Worm (Caenorhabditis elegans) whole organism, L4 larva: ENCODE measurements around the gene snu-13.

ENCODE experiments used
- D1046.2 ChIP-seq: fragments of 200-800 bp; sonication (Bioruptor generic); IDR thresholded peaks from 2 replicates; pipeline ENCODE4 v1.3.6; 2022; ENCODE audit warnings: missing genetic modification characterization, missing compliant biosample characterization
- F26F4.8 ChIP-seq: fragments of 200-800 bp; sonication (Bioruptor generic); conservative IDR thresholded peaks from 2 replicates; pipeline ENCODE4 v1.3.6; 2022; ENCODE audit warnings: missing genetic modification characterization, missing compliant biosample characterization
- F49E8.2 ChIP-seq: sonication (generic microtip); optimal IDR thresholded peaks from 2 replicates; lab custom pipeline; 2016; ENCODE audit warnings: missing compliant biosample characterization, mild to moderate bottlenecking, missing genetic modification characterization, borderline replicate concordance
- Y5F2A.4 ChIP-seq: fragments of 200-800 bp; sonication (Bioruptor generic); optimal IDR thresholded peaks from 2 replicates; lab custom pipeline; 2018; ENCODE audit warnings: mild to moderate bottlenecking, missing genetic modification characterization, missing compliant biosample characterization
- aha-1 ChIP-seq: fragments of 150-350 bp; peaks from one replicate; lab custom pipeline; 2014; ENCODE audit warnings: missing biosample characterization, missing genetic modification characterization
- arid-1 ChIP-seq: fragments of 200-800 bp; sonication (Bioruptor generic); conservative IDR thresholded peaks from 2 replicates; pipeline ENCODE4 v1.3.6; 2022; ENCODE audit warnings: missing genetic modification reagents, missing genetic modification characterization, missing compliant biosample characterization
- ceh-32 ChIP-seq: sonication (generic microtip); optimal IDR thresholded peaks from 2 replicates; lab custom pipeline; 2016; ENCODE audit warnings: mild to moderate bottlenecking, missing genetic modification characterization, missing compliant biosample characterization; ENCODE audit not compliant: poor library complexity
- ceh-82 ChIP-seq: sonication (generic microtip); optimal IDR thresholded peaks from 2 replicates; lab custom pipeline; 2017; ENCODE audit warnings: missing biosample characterization, missing genetic modification characterization
- daf-12 ChIP-seq: fragments of 150-350 bp; optimal IDR thresholded peaks from 2 replicates; lab custom pipeline; 2014; ENCODE audit warnings: missing biosample characterization, missing genetic modification reagents, missing genetic modification characterization
- dpl-1 ChIP-seq: fragments of 150-350 bp; optimal IDR thresholded peaks from 2 replicates; lab custom pipeline; 2014; ENCODE audit warnings: missing biosample characterization, missing genetic modification reagents, missing genetic modification characterization
- dve-1 ChIP-seq: sonication (generic microtip); optimal IDR thresholded peaks from 2 replicates; lab custom pipeline; 2017; ENCODE audit warnings: antibody characterized with exemption, mild to moderate bottlenecking, missing genetic modification characterization, missing compliant biosample characterization; ENCODE audit not compliant: insufficient read depth
- fkh-10 ChIP-seq: fragments of 150-350 bp; optimal IDR thresholded peaks from 2 replicates; lab custom pipeline; 2014; ENCODE audit warnings: missing biosample characterization, missing genetic modification reagents, missing genetic modification characterization
- hmg-1.1 ChIP-seq: fragments of 200-800 bp; sonication (Bioruptor generic); IDR thresholded peaks from 2 replicates; pipeline ENCODE4 v1.3.6; 2022; ENCODE audit warnings: missing genetic modification reagents, missing genetic modification characterization, missing compliant biosample characterization
- jun-1 ChIP-seq: fragments of 150-350 bp; optimal IDR thresholded peaks from 2 replicates; lab custom pipeline; 2014; ENCODE audit warnings: missing biosample characterization, missing genetic modification reagents, missing genetic modification characterization
- lim-7 ChIP-seq: fragments of 200-800 bp; sonication (Bioruptor generic); IDR thresholded peaks from 2 replicates; pipeline ENCODE4 v1.3.6; 2022; ENCODE audit warnings: missing genetic modification characterization, missing compliant biosample characterization
- lin-1 ChIP-seq: fragments of 200-800 bp; sonication (Bioruptor generic); IDR thresholded peaks from 2 replicates; pipeline ENCODE4 v1.3.6; 2022; ENCODE audit warnings: missing genetic modification reagents, missing genetic modification characterization, missing compliant biosample characterization
- lin-13 ChIP-seq: fragments of 150-350 bp; optimal IDR thresholded peaks from 2 replicates; lab custom pipeline; 2014; ENCODE audit warnings: missing biosample characterization, missing genetic modification reagents, missing genetic modification characterization
- lin-38 ChIP-seq: fragments of 200-800 bp; sonication (Bioruptor generic); IDR thresholded peaks from 2 replicates; pipeline ENCODE4 v1.3.6; 2022; ENCODE audit warnings: missing genetic modification reagents, missing genetic modification characterization, missing compliant biosample characterization
- lsy-2 ChIP-seq, 2 experiments: fragments of 150-350 bp in 1 of 2; sonication (generic microtip) in 1 of 2; optimal IDR thresholded peaks; 2 replicates each; lab custom pipeline; 2014 to 2017; ENCODE audit warnings: missing biosample characterization in 2 of 2, missing genetic modification characterization in 2 of 2
- madf-9 ChIP-seq: fragments of 200-800 bp; sonication (Bioruptor generic); conservative IDR thresholded peaks from 2 replicates; pipeline ENCODE4 v1.3.6; 2022; ENCODE audit warnings: missing genetic modification reagents, missing genetic modification characterization, missing compliant biosample characterization
- mep-1 ChIP-seq: fragments of 150-350 bp; sonication (generic microtip); optimal IDR thresholded peaks from 3 replicates; lab custom pipeline; 2014; ENCODE audit warnings: missing biosample characterization, missing genetic modification characterization
- mes-2 ChIP-seq: sonication (generic microtip); optimal IDR thresholded peaks from 2 replicates; lab custom pipeline; 2016; ENCODE audit warnings: missing genotype, mild to moderate bottlenecking, missing genetic modification characterization, missing compliant biosample characterization; ENCODE audit not compliant: poor library complexity, severe bottlenecking
- nhr-10 ChIP-seq: fragments of 150-350 bp; optimal IDR thresholded peaks from 2 replicates; lab custom pipeline; 2014; ENCODE audit warnings: missing biosample characterization, missing genetic modification characterization
- nhr-102 ChIP-seq: sonication (generic microtip); optimal IDR thresholded peaks from 2 replicates; lab custom pipeline; 2016; ENCODE audit warnings: mild to moderate bottlenecking, missing genetic modification characterization, moderate library complexity, missing compliant biosample characterization
- nhr-111 ChIP-seq: fragments of 200-800 bp; sonication (Bioruptor generic); optimal IDR thresholded peaks from 2 replicates; lab custom pipeline; 2018; ENCODE audit warnings: mild to moderate bottlenecking, missing genetic modification characterization, missing compliant biosample characterization
- nhr-48 ChIP-seq: sonication (generic microtip); optimal IDR thresholded peaks from 2 replicates; lab custom pipeline; 2016; ENCODE audit warnings: mild to moderate bottlenecking, missing genetic modification characterization, missing compliant biosample characterization
- snpc-1.2 ChIP-seq: fragments of 200-800 bp; sonication (Bioruptor generic); IDR thresholded peaks from 2 replicates; pipeline ENCODE4 v1.3.6; 2022; ENCODE audit warnings: missing genetic modification reagents, missing genetic modification characterization, missing compliant biosample characterization
- spr-1 ChIP-seq: sonication (generic microtip); optimal IDR thresholded peaks from 2 replicates; lab custom pipeline; 2016; ENCODE audit warnings: mild to moderate bottlenecking, missing genetic modification characterization, missing compliant biosample characterization
- spr-3 ChIP-seq: fragments of 200-800 bp; sonication (Bioruptor generic); optimal IDR thresholded peaks from 2 replicates; lab custom pipeline; 2018; ENCODE audit warnings: mild to moderate bottlenecking, missing genetic modification characterization, missing compliant biosample characterization
- tra-1 ChIP-seq: fragments of 200-800 bp; sonication (Bioruptor generic); IDR thresholded peaks from 2 replicates; pipeline ENCODE4 v1.3.6; 2022; ENCODE audit warnings: missing genetic modification reagents, missing genetic modification characterization, missing compliant biosample characterization
- unc-62 ChIP-seq, 3 experiments: fragments of 150-350 bp in 1 of 3; sonication (generic microtip); optimal IDR thresholded peaks in 2 of 3; peaks in 1 of 3; 1 replicate in 1 of 3; 2 replicates in 2 of 3; lab custom pipeline; 2014 to 2017; ENCODE audit warnings: missing biosample characterization in 3 of 3, missing genetic modification characterization in 3 of 3, missing genetic modification reagents in 3 of 3, missing genotype in 1 of 3
- zfp-2 ChIP-seq: sonication (generic microtip); optimal IDR thresholded peaks from 2 replicates; lab custom pipeline; 2016; ENCODE audit warnings: mild to moderate bottlenecking, missing genetic modification characterization, missing compliant biosample characterization
- zfp-3 ChIP-seq: fragments of 200-800 bp; sonication (Bioruptor generic); conservative IDR thresholded peaks from 2 replicates; pipeline ENCODE4 v1.3.6; 2022; ENCODE audit warnings: missing genetic modification reagents, missing genetic modification characterization, missing compliant biosample characterization
- zip-11 ChIP-seq: fragments of 200-800 bp; sonication (Bioruptor generic); IDR thresholded peaks from 2 replicates; pipeline ENCODE4 v1.3.6; 2022; ENCODE audit warnings: missing genetic modification characterization, missing compliant biosample characterization
- zip-2 ChIP-seq: fragments of 150-350 bp; optimal IDR thresholded peaks from 2 replicates; lab custom pipeline; 2014; ENCODE audit warnings: missing biosample characterization, missing genetic modification characterization

Gene snu-13

ce11 chrII:10680130-10680529 is 21.7 kb upstream of the snu-13 start:
- TF ChIP-seq snpc-1.2 (GFP tag; lab: Robert Waterston, UW) (no peak), D1046.2 (no peak), lin-13 (GFP tag; lab: Kevin White, UChicago) (no peak), lim-7 (no peak), lin-1 (no peak), dve-1 (tag; lab: Kevin White, UChicago) (no peak), mes-2 (no peak), ceh-32 (tag; lab: Kevin White, UChicago) (no peak), nhr-10 (tag; lab: Kevin White, UChicago) (no peak), nhr-48 (tag; lab: Kevin White, UChicago) (no peak), zip-11 (GFP tag; lab: Robert Waterston, UW) (no peak), ceh-82 (tag; lab: Kevin White, UChicago) (no peak), F49E8.2 (no peak), aha-1 (no peak), daf-12 (no peak), nhr-102 (tag; lab: Kevin White, UChicago) (no peak), hmg-1.1 (GFP tag; lab: Robert Waterston, UW) (no peak), Y5F2A.4 (GFP tag; lab: Kevin White, UChicago) (no peak), nhr-111 (GFP tag; lab: Kevin White, UChicago) (no peak)

ce11 chrII:10675302-10675701 is 16.9 kb upstream of the snu-13 start, which contains the start of gene ptb-1:
ptb-1 (plus strand) TSS chrII:10675602.
- TF ChIP-seq zfp-2 (tag; lab: Kevin White, UChicago): no peak
- no peak for TF ChIP-seq spr-1 (tag; lab: Kevin White, UChicago)
- no peak for TF ChIP-seq dpl-1 (GFP tag; lab: Kevin White, UChicago)
- TF ChIP-seq jun-1 (tag; lab: Kevin White, UChicago): no peak
- TF ChIP-seq lsy-2 (tag; optimal IDR thresholded peaks at IDR 0.05; lab: Kevin White, UChicago): no peak
- no peak for TF ChIP-seq unc-62 (GFP tag; optimal IDR thresholded peaks at IDR 0.05 in 1 of 2; lab: Kevin White, UChicago)
- TF ChIP-seq unc-62 (tag; optimal IDR thresholded peaks at IDR 0.05; lab: Kevin White, UChicago): no peak
- TF ChIP-seq hmg-1.1 (GFP tag; lab: Robert Waterston, UW): no peak
- TF ChIP-seq mep-1: no peak
- no peak for TF ChIP-seq zfp-3 (GFP tag; lab: Robert Waterston, UW)
- TF ChIP-seq, all 104 proteins: peak for 0

- TF ChIP-seq zip-2 (tag; lab: Kevin White, UChicago): no peak
- peak; percentile 66 for TF ChIP-seq aha-1
- TF ChIP-seq tra-1 (GFP tag; lab: Robert Waterston, UW): no peak
- no peak for TF ChIP-seq fkh-10 (GFP tag; lab: Kevin White, UChicago)
Observed at ce11 chrII:10665031-10665430, 6.6 kb upstream of the snu-13 start, which contains the start of gene D2089.3. D2089.3 (minus strand) TSS chrII:10665131.

ce11 chrII:10662698-10663097 is 4.3 kb upstream of the snu-13 start, which contains the start of gene D2089.8:
D2089.8 (minus strand) TSS chrII:10662781.
- TF ChIP-seq arid-1 (GFP tag; lab: Robert Waterston, UW): no peak
- no peak for TF ChIP-seq spr-3 (GFP tag; lab: Kevin White, UChicago)
- TF ChIP-seq jun-1 (tag; lab: Kevin White, UChicago): no peak
- no peak for TF ChIP-seq zfp-3 (GFP tag; lab: Robert Waterston, UW)
- TF ChIP-seq lin-38 (GFP tag; lab: Robert Waterston, UW): peak; percentile 88
- TF ChIP-seq F26F4.8 (GFP tag; lab: Robert Waterston, UW): no peak
- no peak for TF ChIP-seq madf-9 (GFP tag; lab: Robert Waterston, UW)
